Fruit fly (Drosophila melanogaster) whole organism, wandering third instar larva: ENCODE data around the gene Taf2.

ENCODE experiments used
- Abd-B ChIP-seq: fragments of >200 bp; optimal IDR thresholded peaks from 2 replicates; lab custom pipeline; 2017; ENCODE audit warnings: missing biosample characterization, missing genetic modification characterization
- CG32264 ChIP-seq: fragments of 200-800 bp; sonication (Bioruptor generic); optimal IDR thresholded peaks from 2 replicates; lab custom pipeline; 2016; ENCODE audit warnings: missing biosample characterization, missing genetic modification characterization
- CG9705 ChIP-seq: fragments of 200-800 bp; sonication (Bioruptor generic); optimal IDR thresholded peaks from 2 replicates; lab custom pipeline; 2018; ENCODE audit warnings: missing biosample characterization, mild to moderate bottlenecking, missing genetic modification characterization
- CrebA ChIP-seq: fragments of 200-800 bp; sonication (Bioruptor generic); optimal IDR thresholded peaks from 2 replicates; lab custom pipeline; 2016; ENCODE audit warnings: missing biosample characterization, mild to moderate bottlenecking, missing genetic modification characterization, borderline replicate concordance
- Dif ChIP-seq: fragments of 200-275, 200-300 bp; sonication (Bioruptor generic); optimal IDR thresholded peaks from 2 replicates; lab custom pipeline; 2018; ENCODE audit warnings: missing biosample characterization, missing genetic modification characterization; ENCODE audit not compliant: partially characterized antibody
- GATAd ChIP-seq: sonication (Bioruptor generic); optimal IDR thresholded peaks from 2 replicates; lab custom pipeline; 2016; ENCODE audit warnings: missing biosample characterization, missing genetic modification characterization
- HLH106 ChIP-seq: fragments of 200-800 bp; optimal IDR thresholded peaks from 3 replicates; lab custom pipeline; 2019; ENCODE audit warnings: missing biosample characterization, mild to moderate bottlenecking, missing genetic modification characterization, moderate library complexity
- Hnf4 ChIP-seq: fragments of 200-800 bp; sonication (Bioruptor generic); optimal IDR thresholded peaks from 2 replicates; lab custom pipeline; 2016; ENCODE audit warnings: missing biosample characterization, mild to moderate bottlenecking, missing genetic modification characterization
- Hr78 ChIP-seq: fragments of >200 bp; optimal IDR thresholded peaks from 2 replicates; lab custom pipeline; 2017; ENCODE audit warnings: missing biosample characterization, missing genetic modification characterization
- Hr83 ChIP-seq: fragments of 200-300 bp; sonication (Bioruptor generic); optimal IDR thresholded peaks from 2 replicates; lab custom pipeline; 2016; ENCODE audit warnings: missing biosample characterization, mild to moderate bottlenecking, missing genetic modification characterization, moderate library complexity; ENCODE audit not compliant: poor library complexity, severe bottlenecking
- Jra ChIP-seq: sonication (Bioruptor generic); optimal IDR thresholded peaks from 2 replicates; lab custom pipeline; 2016; ENCODE audit warnings: missing biosample characterization, missing genetic modification characterization
- Mio ChIP-seq: sonication (Bioruptor generic); optimal IDR thresholded peaks from 2 replicates; lab custom pipeline; 2016; ENCODE audit warnings: missing biosample characterization, missing genetic modification characterization
- Myc ChIP-seq: fragments of >200 bp; optimal IDR thresholded peaks from 2 replicates; lab custom pipeline; 2017
- OdsH ChIP-seq: fragments of 200-800 bp; sonication (Bioruptor generic); optimal IDR thresholded peaks from 2 replicates; lab custom pipeline; 2016; ENCODE audit warnings: missing biosample characterization, mild to moderate bottlenecking, missing genetic modification characterization
- Rel ChIP-seq, 2 experiments: fragments of 200-800 bp; sonication (Bioruptor generic) in 1 of 2; optimal IDR thresholded peaks; 2 replicates in 1 of 2; 3 replicates in 1 of 2; lab custom pipeline; 2016 to 2019; ENCODE audit warnings: mild to moderate bottlenecking in 2 of 2, missing biosample characterization in 2 of 2, missing genetic modification characterization in 2 of 2, moderate library complexity in 1 of 2
- Sp1 ChIP-seq: fragments of 200-800 bp; sonication (Bioruptor generic); optimal IDR thresholded peaks from 3 replicates; lab custom pipeline; 2019; ENCODE audit warnings: missing biosample characterization, mild to moderate bottlenecking, missing genetic modification characterization, moderate library complexity
- br ChIP-seq: fragments of 200-800 bp; sonication (Bioruptor generic); optimal IDR thresholded peaks from 2 replicates; lab custom pipeline; 2016; ENCODE audit warnings: missing biosample characterization, missing genetic modification characterization
- brk ChIP-seq: fragments of 200-800 bp; sonication (Bioruptor generic); optimal IDR thresholded peaks from 2 replicates; lab custom pipeline; 2016; ENCODE audit warnings: missing biosample characterization, mild to moderate bottlenecking, missing genetic modification characterization
- dl ChIP-seq, 2 experiments: fragments of 175-275, 200-275 bp in 1 of 2; fragments of 200-275 bp in 1 of 2; sonication (Bioruptor generic); optimal IDR thresholded peaks; lab custom pipeline; 2018; ENCODE audit warnings: mild to moderate bottlenecking in 2 of 2, missing biosample characterization in 2 of 2, missing genetic modification characterization in 2 of 2, moderate library complexity in 2 of 2; ENCODE audit not compliant: partially characterized antibody in 2 of 2, insufficient read depth in 1 of 2
- dmrt93B ChIP-seq: fragments of 200-800 bp; sonication (Bioruptor generic); optimal IDR thresholded peaks from 2 replicates; lab custom pipeline; 2018; ENCODE audit warnings: missing biosample characterization, mild to moderate bottlenecking, missing genetic modification characterization
- ey ChIP-seq: fragments of 200-800 bp; sonication (Bioruptor generic); optimal IDR thresholded peaks from 2 replicates; lab custom pipeline; 2016; ENCODE audit warnings: missing biosample characterization, missing genetic modification characterization
- foxo ChIP-seq, 2 experiments: fragments of 200-800 bp; sonication (Bioruptor generic); optimal IDR thresholded peaks; 2 replicates in 1 of 2; 3 replicates in 1 of 2; lab custom pipeline; 2016 to 2017; ENCODE audit warnings: missing biosample characterization in 2 of 2, missing genetic modification characterization in 2 of 2
- fru ChIP-seq: fragments of 200-800 bp; sonication (Bioruptor generic); optimal IDR thresholded peaks from 3 replicates; lab custom pipeline; 2016; ENCODE audit warnings: missing biosample characterization, mild to moderate bottlenecking, missing genetic modification characterization
- h ChIP-seq: fragments of 200-800 bp; sonication (Bioruptor generic); optimal IDR thresholded peaks from 3 replicates; lab custom pipeline; 2016; ENCODE audit warnings: missing biosample characterization, mild to moderate bottlenecking, missing genetic modification characterization
- jim ChIP-seq: fragments of 175-275, 200-325 bp; sonication (Bioruptor generic); optimal IDR thresholded peaks from 2 replicates; lab custom pipeline; 2016; ENCODE audit warnings: missing biosample characterization, mild to moderate bottlenecking, missing genetic modification characterization
- lola ChIP-seq: fragments of >200 bp; optimal IDR thresholded peaks from 2 replicates; lab custom pipeline; 2017; ENCODE audit warnings: missing biosample characterization, missing genetic modification characterization
- pan ChIP-seq: fragments of >200 bp; optimal IDR thresholded peaks from 2 replicates; lab custom pipeline; 2017
- psq ChIP-seq: fragments of 200-800 bp; sonication (Bioruptor generic); optimal IDR thresholded peaks from 3 replicates; lab custom pipeline; 2017; ENCODE audit warnings: missing biosample characterization, mild to moderate bottlenecking, missing genetic modification characterization, moderate library complexity
- rgr ChIP-seq: fragments of 200-800 bp; sonication (Bioruptor generic); optimal IDR thresholded peaks from 3 replicates; lab custom pipeline; 2016; ENCODE audit warnings: missing biosample characterization, mild to moderate bottlenecking, missing genetic modification characterization
- sage ChIP-seq: fragments of 200-800 bp; sonication (Bioruptor generic); optimal IDR thresholded peaks from 2 replicates; lab custom pipeline; 2016; ENCODE audit warnings: missing biosample characterization, mild to moderate bottlenecking, missing genetic modification characterization
- sv ChIP-seq: fragments of 200-800 bp; sonication (Bioruptor generic); optimal IDR thresholded peaks from 3 replicates; lab custom pipeline; 2016; ENCODE audit warnings: missing biosample characterization, missing genetic modification characterization
- tai ChIP-seq: sonication (Bioruptor generic); optimal IDR thresholded peaks from 2 replicates; lab custom pipeline; 2016; ENCODE audit warnings: missing biosample characterization, missing genetic modification characterization
- woc ChIP-seq: sonication (Bioruptor generic); optimal IDR thresholded peaks from 2 replicates; lab custom pipeline; 2016; ENCODE audit warnings: missing biosample characterization, mild to moderate bottlenecking, missing genetic modification characterization

The Taf2 gene

DNA sequence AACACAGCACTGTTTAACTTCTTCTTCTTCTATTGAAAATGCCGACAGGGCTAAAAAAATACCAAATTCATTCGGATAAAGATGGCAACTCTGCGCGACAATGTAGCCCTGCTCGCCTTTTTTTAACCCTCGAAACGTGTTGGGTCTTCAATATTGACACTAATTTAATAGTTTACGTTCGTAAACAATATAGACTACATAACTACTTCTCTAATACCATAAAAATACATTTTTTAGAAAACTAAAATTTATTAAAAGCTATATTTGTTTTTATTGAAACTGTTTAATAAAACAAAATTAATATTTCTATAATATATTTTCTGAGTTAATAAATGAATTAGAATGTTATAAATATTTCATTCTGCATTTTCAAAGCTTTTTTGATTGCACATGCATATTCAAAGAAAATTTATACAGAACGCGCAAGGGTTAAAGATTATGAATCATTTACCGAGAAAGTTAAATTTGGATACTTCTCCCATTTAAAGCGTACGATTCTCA is at the start of gene Taf2, which contains the start of gene CalpB:
TSS of gene Taf2 (minus strand) at position 54 of the 501 bp plus-strand sequence.
TSS of gene CalpB (plus strand) at position 133 of the 501 bp plus-strand sequence.
- TF ChIP-seq br: no peak
- no peak for TF ChIP-seq brk (GFP tag; lab: Kevin White, UChicago)
- TF ChIP-seq ey: peak; percentile 46
- TF ChIP-seq h (GFP tag; lab: Kevin White, UChicago): peak; percentile 68
- peak; percentile 34 for TF ChIP-seq GATAd (GFP tag; lab: Kevin White, UChicago)
- TF ChIP-seq dmrt93B (GFP tag; lab: Kevin White, UChicago): peak; percentile 77
- TF ChIP-seq tai: no peak
- no peak for TF ChIP-seq CrebA (GFP tag; lab: Kevin White, UChicago)
- TF ChIP-seq Rel (GFP tag; optimal IDR thresholded peaks at IDR 0.05; lab: Kevin White, UChicago): no peak
- peak; percentile 44 for TF ChIP-seq Rel (tag; optimal IDR thresholded peaks at IDR 0.05; lab: Kevin White, UChicago)
- TF ChIP-seq CG9705: peak; percentile 57
- TF ChIP-seq fru: peak; percentile 51
- peak; percentile 52 for TF ChIP-seq sv (GFP tag; lab: Kevin White, UChicago)
- no peak for TF ChIP-seq pan
- TF ChIP-seq Sp1: peak; percentile 89
- TF ChIP-seq psq (GFP tag; lab: Kevin White, UChicago): peak; percentile 77
- peak; percentile 78 for TF ChIP-seq rgr (GFP tag; lab: Kevin White, UChicago)
- peak in 1 of 2 experiments; percentile 76 for TF ChIP-seq foxo (GFP tag; optimal IDR thresholded peaks at IDR 0.05; lab: Kevin White, UChicago)
- peak; percentile 29 for TF ChIP-seq Hr83 (GFP tag; lab: Kevin White, UChicago)
- TF ChIP-seq woc (GFP tag; lab: Kevin White, UChicago): peak; percentile 49
- peak; percentile 92 for TF ChIP-seq HLH106 (tag; lab: Kevin White, UChicago)
- no peak for TF ChIP-seq dl (GFP tag; optimal IDR thresholded peaks at IDR 0.05; lab: Kevin White, UChicago; ENCODE audit: insufficient read depth in 1 of 2, partially characterized antibody in 2 of 2)
- peak; percentile 80 for TF ChIP-seq OdsH

DNA sequence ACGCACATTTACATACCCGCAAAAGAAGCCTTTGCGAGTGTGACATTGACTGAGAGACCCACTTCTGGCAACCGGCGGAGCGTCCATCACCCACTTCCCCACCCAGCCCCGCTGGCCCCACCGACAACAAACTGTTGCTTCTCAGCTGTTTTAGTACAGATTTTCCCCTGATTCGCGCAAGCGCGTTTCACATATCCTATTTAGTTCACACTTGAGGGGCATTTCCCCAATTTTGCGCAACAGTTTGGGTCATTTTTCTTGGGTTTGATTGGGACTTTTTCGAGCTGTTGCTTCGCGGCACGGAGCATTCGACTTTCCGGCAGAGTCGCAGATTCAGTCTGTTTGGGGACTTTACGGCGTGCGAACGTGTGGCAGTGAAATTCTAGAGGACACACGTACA is 38.7 kb upstream of the Taf2 start:
- TF ChIP-seq CG9705 (no peak), CG32264 (GFP tag; lab: Kevin White, UChicago) (no peak), br (no peak), jim (no peak), woc (GFP tag; lab: Kevin White, UChicago) (no peak), dmrt93B (GFP tag; lab: Kevin White, UChicago) (no peak), Myc (no peak), lola (GFP tag; lab: Kevin White, UChicago) (no peak)

DNA sequence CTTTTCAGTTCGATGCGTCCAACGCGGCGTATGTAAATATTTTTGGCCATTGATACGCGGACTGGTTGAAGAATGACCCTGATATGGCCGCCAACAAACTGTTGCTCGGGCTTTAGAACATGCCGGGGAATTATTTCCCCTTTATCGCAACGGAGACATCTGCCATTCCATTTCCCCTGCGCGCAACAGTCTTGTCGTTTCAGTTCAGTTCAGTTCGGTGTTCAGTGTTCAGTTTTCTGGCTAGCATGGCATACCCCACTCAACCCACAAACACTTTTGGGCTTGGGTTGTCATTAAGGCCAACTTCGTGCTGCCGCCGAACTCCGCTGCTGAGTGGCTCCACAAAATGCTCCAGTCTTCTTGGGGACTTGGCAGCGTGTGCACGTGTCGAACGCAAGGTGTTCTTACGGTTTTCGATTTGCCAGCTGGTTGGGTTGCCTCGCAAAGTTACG is 19.3 kb upstream of the Taf2 start, which contains the start of gene bma:
TSS of gene bma (plus strand) at position 402 of the 452 bp plus-strand sequence.
- TF ChIP-seq sage (no peak), Dif (no peak)

DNA sequence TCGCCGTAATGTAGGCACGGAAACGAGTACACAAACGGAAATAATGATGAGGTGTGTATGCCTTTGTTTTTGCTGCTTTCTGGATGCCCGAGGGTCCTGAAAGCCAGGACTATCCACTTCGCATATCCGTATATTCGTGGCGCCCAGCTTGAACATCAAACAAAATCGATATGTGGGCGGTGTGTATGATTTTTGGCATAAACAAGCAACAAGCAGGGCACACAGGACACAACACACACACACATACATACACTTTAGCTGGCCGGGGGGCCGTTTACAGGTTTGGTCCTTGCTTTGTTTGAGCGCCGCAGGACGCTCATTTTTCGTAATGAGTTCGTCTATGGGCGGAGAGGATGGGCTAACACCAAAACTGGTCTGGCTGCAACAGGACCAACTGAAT is 16.5 kb upstream of the Taf2 start:
- no peak for TF ChIP-seq dmrt93B (GFP tag; lab: Kevin White, UChicago)

DNA sequence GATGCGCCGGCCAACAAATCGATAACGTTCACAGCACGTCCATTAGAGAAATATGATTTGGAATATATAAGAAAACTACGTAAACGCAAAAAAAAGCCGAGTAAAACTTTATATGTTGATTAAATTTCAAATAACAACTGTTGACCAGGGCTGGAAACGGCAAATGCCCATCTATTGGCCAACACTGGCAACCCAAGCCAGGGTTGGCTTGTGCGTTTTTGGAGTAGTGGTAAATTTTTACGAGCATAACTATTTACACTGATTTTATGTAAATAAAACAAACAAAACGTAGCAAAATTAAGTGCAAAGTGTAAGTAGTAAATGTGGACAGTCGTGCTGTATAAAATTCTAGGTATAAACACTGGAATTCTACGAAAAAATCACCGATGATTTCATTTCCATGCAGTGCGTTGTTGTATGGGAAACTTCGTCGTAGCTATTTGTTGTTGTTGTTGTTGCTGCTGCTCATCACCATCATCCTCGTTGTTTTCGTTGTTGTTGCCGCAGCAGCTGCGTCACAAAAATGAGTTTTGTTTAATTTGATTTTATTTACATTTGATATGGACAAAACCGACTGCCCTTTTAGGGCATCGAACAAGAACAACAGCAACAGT is 10.7 kb upstream of the Taf2 start, which contains the start of gene nudE:
TSS of gene nudE (plus strand) at position 196 of the 614 bp plus-strand sequence.
- no peak for TF ChIP-seq GATAd (GFP tag; lab: Kevin White, UChicago)
- peak; percentile 6 for TF ChIP-seq HLH106 (tag; lab: Kevin White, UChicago)
- no peak for TF ChIP-seq brk (GFP tag; lab: Kevin White, UChicago)
- no peak for TF ChIP-seq dl (GFP tag; optimal IDR thresholded peaks at IDR 0.05; lab: Kevin White, UChicago; ENCODE audit: insufficient read depth in 1 of 2, partially characterized antibody in 2 of 2)
- no peak for TF ChIP-seq Hr78 (GFP tag; lab: Kevin White, UChicago)
- TF ChIP-seq foxo (GFP tag; optimal IDR thresholded peaks at IDR 0.05; lab: Kevin White, UChicago): peak in 1 of 2 experiments; percentile 60
- no peak for TF ChIP-seq Dif
- TF ChIP-seq CG9705: peak; percentile 20
- TF ChIP-seq CrebA (GFP tag; lab: Kevin White, UChicago): no peak
- TF ChIP-seq Sp1: no peak
- peak; percentile 50 for TF ChIP-seq br
- TF ChIP-seq Hr83 (GFP tag; lab: Kevin White, UChicago): peak; percentile 48
- TF ChIP-seq OdsH: no peak
- peak; percentile 30 for TF ChIP-seq ey
- peak; percentile 53 for TF ChIP-seq rgr (GFP tag; lab: Kevin White, UChicago)
- TF ChIP-seq Hnf4 (GFP tag; lab: Kevin White, UChicago): peak; percentile 43
- no peak for TF ChIP-seq Mio (GFP tag; lab: Kevin White, UChicago)
- peak; percentile 2 for TF ChIP-seq dmrt93B (GFP tag; lab: Kevin White, UChicago)
- no peak for TF ChIP-seq Myc
- TF ChIP-seq sv (GFP tag; lab: Kevin White, UChicago): peak; percentile 47
- TF ChIP-seq psq (GFP tag; lab: Kevin White, UChicago): no peak
- TF ChIP-seq Abd-B (GFP tag; lab: Kevin White, UChicago): no peak
- TF ChIP-seq h (GFP tag; lab: Kevin White, UChicago): peak; percentile 65
- no peak for TF ChIP-seq pan
- TF ChIP-seq Jra (GFP tag; lab: Kevin White, UChicago): no peak
- TF ChIP-seq CG32264 (GFP tag; lab: Kevin White, UChicago): no peak
- TF ChIP-seq woc (GFP tag; lab: Kevin White, UChicago): peak; percentile 23
- TF ChIP-seq sage: no peak
